Worm (Caenorhabditis elegans): Measurements from ENCODE around the gene F14D7.2.
A peak's percentile ranks its signal among the peaks of the same experiment; 100 is the strongest.
"Not testable (repeated sequence)": the region's sequence is repeated elsewhere in the genome, so short reads cannot be mapped to it uniquely, and the experiment has no call there.

Gene F14D7.2

DNA sequence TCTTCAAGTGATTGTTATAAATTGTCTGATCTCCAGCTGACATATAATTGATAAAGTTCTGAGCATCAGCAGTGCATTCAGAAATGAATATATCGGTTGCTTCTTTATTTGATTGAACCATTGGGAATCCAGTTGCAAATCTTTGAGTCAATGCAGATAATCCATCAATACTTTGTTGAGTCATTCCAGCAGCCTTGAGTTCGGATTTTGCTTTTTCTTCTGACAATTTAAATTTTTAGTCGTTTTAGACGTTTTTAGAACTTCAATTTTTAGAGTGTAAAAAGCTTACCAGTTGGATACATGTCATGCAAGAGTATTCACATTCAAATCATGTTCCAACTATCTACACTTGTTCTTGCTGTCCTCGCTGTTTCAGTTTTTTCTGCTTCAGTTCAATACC lies 16.1 kb upstream of the F14D7.2 start, which contains the start of gene F14D7.14:
Gene F14D7.14 (plus strand): TSS at position 301 of the 400 bp plus-strand sequence.
- TF ChIP-seq sma-3 (GFP tag; optimal IDR thresholded peaks at IDR 0.05); gmeb-1 (tag; optimal IDR thresholded peaks at IDR 0.05); nhr-25 (tag; optimal IDR thresholded peaks at IDR 0.05): not testable (repeated sequence)

DNA sequence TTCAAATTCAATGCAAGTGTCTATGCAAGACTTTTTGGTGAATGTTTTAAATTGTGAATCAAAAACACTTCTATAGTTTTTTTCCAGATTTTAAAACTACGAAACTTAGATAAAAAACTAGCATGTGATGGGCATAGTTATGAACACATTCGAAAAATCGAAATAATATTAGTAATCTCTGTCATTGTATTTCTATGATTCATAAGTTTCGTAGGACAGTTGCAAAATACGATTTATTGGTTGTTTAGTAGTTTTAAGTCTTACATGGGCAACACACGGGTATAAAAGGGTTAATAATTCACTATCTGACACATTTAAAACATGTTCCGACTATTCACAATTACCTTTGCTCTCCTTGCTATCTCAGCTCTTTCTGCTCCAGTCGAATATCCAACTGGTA lies 14.6 kb upstream of the F14D7.2 start, which contains the start of gene spig-5:
Gene spig-5 (plus strand): TSS at position 301 of the 400 bp plus-strand sequence.
- TF ChIP-seq zag-1 (tag; optimal IDR thresholded peaks at IDR 0.05); elt-1 (tag; optimal IDR thresholded peaks at IDR 0.05); unc-55 (GFP tag; optimal IDR thresholded peaks at IDR 0.05): not testable (repeated sequence)

DNA sequence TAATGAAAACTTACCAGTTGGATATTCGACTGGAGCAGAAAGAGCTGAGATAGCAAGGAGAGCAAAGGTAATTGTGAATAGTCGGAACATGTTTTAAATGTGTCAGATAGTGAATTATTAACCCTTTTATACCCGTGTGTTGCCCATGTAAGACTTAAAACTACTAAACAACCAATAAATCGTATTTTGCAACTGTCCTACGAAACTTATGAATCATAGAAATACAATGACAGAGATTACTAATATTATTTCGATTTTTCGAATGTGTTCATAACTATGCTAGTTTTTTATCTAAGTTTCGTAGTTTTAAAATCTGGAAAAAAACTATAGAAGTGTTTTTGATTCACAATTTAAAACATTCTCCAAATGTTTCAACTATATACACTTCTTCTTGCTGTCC lies 13.3 kb upstream of the F14D7.2 start, which contains the start of gene spig-4:
Gene spig-4 (minus strand): TSS at position 101 of the 400 bp plus-strand sequence.
- not testable (repeated sequence) for TF ChIP-seq sem-4 (tag; optimal IDR thresholded peaks at IDR 0.05); sma-3 (GFP tag; optimal IDR thresholded peaks at IDR 0.05); blmp-1 (tag; optimal IDR thresholded peaks at IDR 0.05; ENCODE audit: insufficient read depth)

DNA sequence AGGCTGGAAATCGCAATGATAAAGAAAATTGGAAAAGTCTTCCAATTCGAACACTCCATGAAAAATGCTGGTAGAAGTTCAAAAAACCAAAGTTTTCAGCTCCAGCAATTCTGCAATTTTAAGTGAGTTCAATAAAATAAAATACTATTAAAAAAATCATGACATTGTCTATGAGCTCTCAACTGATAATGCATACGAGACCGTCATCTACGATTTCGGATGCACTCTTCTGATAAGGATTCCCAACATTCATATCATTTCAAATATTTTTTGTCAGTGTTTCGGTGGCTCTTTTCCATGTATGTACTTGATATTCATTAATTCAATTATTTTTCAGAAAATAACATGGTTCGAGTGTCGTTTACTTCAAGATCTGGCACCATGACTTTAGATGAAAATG lies 7.6 kb upstream of the F14D7.2 start, which contains the start of gene F14D7.6:
Gene F14D7.6 (plus strand): TSS at position 338 of the 400 bp plus-strand sequence.
- TF ChIP-seq nhr-25 (tag; optimal IDR thresholded peaks at IDR 0.05) (no peak), Y55F3AM.14 (GFP tag; optimal IDR thresholded peaks at IDR 0.05) (no peak), fos-1 (tag; optimal IDR thresholded peaks at IDR 0.05) (peak; percentile 52)

DNA sequence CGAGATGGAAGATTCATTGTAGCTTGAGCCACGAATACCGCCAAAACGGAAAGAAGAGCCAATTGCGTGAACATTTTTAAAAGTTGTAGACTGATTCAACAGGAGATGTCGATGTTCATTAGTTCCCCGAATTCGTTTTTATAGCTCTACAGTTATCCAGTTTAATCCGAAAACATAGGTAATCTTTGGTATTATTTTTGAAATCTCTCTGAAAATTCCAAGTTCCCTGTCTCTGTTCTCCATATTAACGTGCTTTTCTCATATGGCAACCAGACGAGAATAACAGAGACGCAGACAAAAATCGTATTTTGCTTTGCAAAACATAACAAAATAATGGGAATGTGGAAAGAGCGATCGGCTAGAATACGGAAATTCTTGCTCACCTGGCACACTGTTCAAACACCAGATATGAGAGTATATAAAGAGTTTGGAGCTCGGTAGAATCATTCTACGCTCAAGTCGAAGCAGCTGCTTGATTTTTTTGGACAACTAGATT lies 6.1 kb upstream of the F14D7.2 start, which contains the start of the genes spig-3 and F14D7.12:
Gene spig-3 (minus strand): TSS at position 101 of the 496 bp plus-strand sequence.
Gene F14D7.12 (plus strand): TSS at position 446 of the 496 bp plus-strand sequence.
- TF ChIP-seq gmeb-1 (tag; optimal IDR thresholded peaks at IDR 0.05): no peak
- no peak for TF ChIP-seq mdl-1 (tag; optimal IDR thresholded peaks at IDR 0.05)

DNA sequence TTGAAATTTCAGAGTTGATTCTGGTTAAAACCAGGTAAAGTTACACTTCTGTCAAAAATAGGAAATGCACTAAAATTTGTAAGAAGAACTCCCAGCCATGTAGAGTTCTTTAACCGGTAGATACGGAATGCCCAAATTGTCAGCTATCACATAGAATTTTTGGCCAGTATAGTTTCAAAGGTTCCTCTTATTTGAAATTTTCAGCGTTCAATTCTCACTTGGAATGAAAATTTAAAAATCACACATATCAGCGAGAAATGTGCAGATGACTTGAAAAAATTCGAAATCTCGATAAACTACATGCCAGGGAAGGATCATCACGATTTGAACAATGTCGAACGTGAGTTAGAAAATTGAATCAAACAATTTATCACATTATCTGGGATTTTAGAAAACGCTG lies 3.0 kb upstream of the F14D7.2 start, which contains the start of gene F14D7.3:
Gene F14D7.3 (plus strand): TSS at position 301 of the 400 bp plus-strand sequence.
- no peak for TF ChIP-seq Y55F3AM.14 (GFP tag; optimal IDR thresholded peaks at IDR 0.05)
- TF ChIP-seq blmp-1 (tag; optimal IDR thresholded peaks at IDR 0.05; ENCODE audit: insufficient read depth): no peak
- no peak for TF ChIP-seq ZK546.5 (tag; optimal IDR thresholded peaks at IDR 0.05)
- TF ChIP-seq snpc-4 (tag; optimal IDR thresholded peaks at IDR 0.05): no peak
- TF ChIP-seq unc-39 (tag; optimal IDR thresholded peaks at IDR 0.05): no peak
- no peak for TF ChIP-seq F13H6.1 (tag; optimal IDR thresholded peaks at IDR 0.05)
- TF ChIP-seq mab-5 (tag; optimal IDR thresholded peaks at IDR 0.05): no peak

DNA sequence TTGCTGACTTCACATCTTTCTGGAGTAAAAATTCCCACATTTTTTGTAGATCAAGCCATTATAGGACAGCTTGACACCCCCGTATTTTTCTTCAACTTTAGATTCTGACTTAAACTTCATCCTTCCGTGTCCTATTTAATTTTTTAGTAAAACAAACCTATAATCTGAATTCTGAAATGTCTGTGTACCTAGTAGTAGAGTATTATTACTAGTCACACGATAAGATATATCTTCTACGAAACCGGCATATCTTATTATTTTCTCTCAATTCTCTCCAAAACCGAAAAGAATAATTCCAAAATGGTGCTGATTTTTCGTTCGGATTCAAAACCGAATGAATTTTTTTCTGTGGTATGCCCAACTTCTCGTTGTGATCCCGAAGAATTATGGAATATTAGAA lies 879 bp upstream of the F14D7.2 start, which contains the start of gene F14D7.9:
Gene F14D7.9 (plus strand): TSS at position 301 of the 400 bp plus-strand sequence.
- TF ChIP-seq skn-1 (tag; optimal IDR thresholded peaks at IDR 0.05): no peak
- TF ChIP-seq snpc-4 (tag; optimal IDR thresholded peaks at IDR 0.05): no peak
- TF ChIP-seq mbf-1 (tag; optimal IDR thresholded peaks at IDR 0.05): no peak
- no peak for TF ChIP-seq nhr-129 (tag; optimal IDR thresholded peaks at IDR 0.05)
- no peak for TF ChIP-seq lin-39 (tag; optimal IDR thresholded peaks at IDR 0.05)
- no peak for TF ChIP-seq ZK546.5 (tag; optimal IDR thresholded peaks at IDR 0.05)
- no peak for TF ChIP-seq egl-27 (tag; optimal IDR thresholded peaks at IDR 0.05)
- no peak for TF ChIP-seq dmd-4 (tag; optimal IDR thresholded peaks at IDR 0.05)
- TF ChIP-seq ztf-4 (tag; optimal IDR thresholded peaks at IDR 0.05): no peak
- TF ChIP-seq nhr-23 (tag; optimal IDR thresholded peaks at IDR 0.05): no peak
- no peak for TF ChIP-seq nhr-25 (tag; optimal IDR thresholded peaks at IDR 0.05)
- no peak for TF ChIP-seq blmp-1 (tag; optimal IDR thresholded peaks at IDR 0.05; ENCODE audit: insufficient read depth)
- TF ChIP-seq ztf-11 (tag; optimal IDR thresholded peaks at IDR 0.05): no peak
- no peak for TF ChIP-seq ceh-16 (tag; optimal IDR thresholded peaks at IDR 0.05)

DNA sequence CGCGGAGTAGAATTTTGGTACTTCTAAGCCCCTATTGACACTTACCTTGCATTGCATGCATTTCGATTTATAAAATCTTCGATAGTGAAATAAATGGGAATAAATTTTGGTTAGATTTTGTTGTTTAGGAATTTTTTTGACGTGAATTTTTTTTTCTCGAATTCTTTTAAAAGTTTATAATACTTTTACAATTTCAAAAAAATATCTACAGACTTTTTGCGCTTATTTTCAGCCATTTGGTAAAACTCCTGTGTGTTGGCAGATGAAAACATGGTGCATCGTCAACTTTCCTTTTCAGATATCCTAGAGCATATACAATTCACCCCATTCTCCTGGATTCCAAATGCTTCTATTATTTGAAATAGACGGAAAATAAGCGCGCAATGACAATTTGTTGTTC lies 2.9 kb downstream of the F14D7.2 start, which contains the start of gene F14D7.18:
Gene F14D7.18 (minus strand): TSS at position 101 of the 400 bp plus-strand sequence.
- TF ChIP-seq sem-4 (tag; optimal IDR thresholded peaks at IDR 0.05): no peak
- TF ChIP-seq peb-1 (tag; optimal IDR thresholded peaks at IDR 0.05): no peak
- TF ChIP-seq nhr-6 (tag; optimal IDR thresholded peaks at IDR 0.05): no peak
- TF ChIP-seq nhr-129 (tag; optimal IDR thresholded peaks at IDR 0.05): no peak
- TF ChIP-seq mdl-1 (tag; optimal IDR thresholded peaks at IDR 0.05): no peak
- no peak for TF ChIP-seq crh-2 (tag; optimal IDR thresholded peaks at IDR 0.05)
- TF ChIP-seq C34F6.9 (tag; optimal IDR thresholded peaks at IDR 0.05): no peak
- no peak for TF ChIP-seq zag-1 (tag; optimal IDR thresholded peaks at IDR 0.05)
- TF ChIP-seq nhr-77 (tag; optimal IDR thresholded peaks at IDR 0.05): no peak
- no peak for TF ChIP-seq skn-1 (tag; optimal IDR thresholded peaks at IDR 0.05)
- no peak for TF ChIP-seq nhr-25 (tag; optimal IDR thresholded peaks at IDR 0.05)
- TF ChIP-seq fos-1 (tag; optimal IDR thresholded peaks at IDR 0.05): no peak
- TF ChIP-seq ztf-11 (tag; optimal IDR thresholded peaks at IDR 0.05): no peak
- TF ChIP-seq sma-3 (GFP tag; optimal IDR thresholded peaks at IDR 0.05): no peak
- TF ChIP-seq dmd-4 (tag; optimal IDR thresholded peaks at IDR 0.05): no peak
- no peak for TF ChIP-seq ceh-82 (tag; optimal IDR thresholded peaks at IDR 0.05)
- TF ChIP-seq Y55F3AM.14 (GFP tag; optimal IDR thresholded peaks at IDR 0.05): no peak
